Fruit fly (Drosophila melanogaster) whole organism, embryonic: ENCODE data around the gene Desat2.

Experiments used
- Adf1 ChIP-seq: fragments of 200-800 bp; sonication (Bioruptor generic); IDR thresholded peaks from 2 replicates; pipeline ENCODE4 v1.3.6; 2022; ENCODE audit warnings: missing biosample characterization, missing genetic modification characterization
- Awh ChIP-seq: fragments of 200-800 bp; sonication (Bioruptor generic); IDR thresholded peaks from 2 replicates; pipeline ENCODE4, ENCODE4 v1.3.6; 2022; ENCODE audit warnings: missing biosample characterization, missing genetic modification characterization
- CG10321 ChIP-seq: fragments of 200-800 bp; sonication (Bioruptor generic); IDR thresholded peaks from 2 replicates; pipeline ENCODE4 v1.3.6; 2022; ENCODE audit warnings: missing biosample characterization, missing genetic modification characterization
- CG11085 ChIP-seq: fragments of 200-800 bp; sonication (Bioruptor generic); IDR thresholded peaks from 2 replicates; pipeline ENCODE4 v1.3.6; 2022; ENCODE audit warnings: missing biosample characterization, missing genetic modification characterization
- CG11247 ChIP-seq: fragments of 200-800 bp; sonication (Bioruptor generic); IDR thresholded peaks from 2 replicates; pipeline ENCODE4 v1.3.6; 2022; ENCODE audit warnings: missing biosample characterization, missing genetic modification characterization
- CG11695 ChIP-seq: fragments of 200-800 bp; sonication (Bioruptor generic); IDR thresholded peaks from 3 replicates; pipeline ENCODE4 v1.3.6; 2022; ENCODE audit warnings: missing biosample characterization, missing genetic modification characterization
- CG13894 ChIP-seq: fragments of 200-800 bp; sonication (Bioruptor generic); optimal IDR thresholded peaks from 3 replicates; lab custom pipeline; 2018; ENCODE audit warnings: missing biosample characterization, mild to moderate bottlenecking, missing genetic modification characterization, moderate library complexity
- CG14441 ChIP-seq: fragments of 200-800 bp; sonication (Bioruptor generic); IDR thresholded peaks from 2 replicates; pipeline ENCODE4 v1.3.6; 2022; ENCODE audit warnings: missing biosample characterization, missing genetic modification characterization
- CG15601 ChIP-seq: fragments of 200-800 bp; sonication (Bioruptor generic); optimal IDR thresholded peaks from 3 replicates; lab custom pipeline; 2019; ENCODE audit warnings: missing biosample characterization, mild to moderate bottlenecking, missing genetic modification characterization, moderate library complexity
- CG2120 ChIP-seq: fragments of 200-800 bp; sonication (Bioruptor generic); optimal IDR thresholded peaks from 3 replicates; lab custom pipeline; 2016; ENCODE audit warnings: missing biosample characterization, missing genetic modification characterization
- CG2875 ChIP-seq: fragments of 200-800 bp; sonication (Bioruptor generic); optimal IDR thresholded peaks from 2 replicates; lab custom pipeline; 2017; ENCODE audit warnings: missing biosample characterization, mild to moderate bottlenecking, missing genetic modification characterization, missing genetic modification reagents
- CG30403 ChIP-seq: fragments of 200-800 bp; sonication (Bioruptor generic); optimal IDR thresholded peaks from 3 replicates; lab custom pipeline; 2016; ENCODE audit warnings: missing biosample characterization, missing genetic modification characterization
- CG30431 ChIP-seq: fragments of 200-800 bp; sonication (Bioruptor generic); optimal IDR thresholded peaks from 2 replicates; lab custom pipeline; 2017; ENCODE audit warnings: missing biosample characterization, missing genetic modification characterization
- CG33213 ChIP-seq: fragments of 200-800 bp; sonication (Bioruptor generic); optimal IDR thresholded peaks from 3 replicates; lab custom pipeline; 2016; ENCODE audit warnings: missing biosample characterization, missing genetic modification characterization
- CG3407 ChIP-seq: fragments of 200-800 bp; sonication (Bioruptor generic); optimal IDR thresholded peaks from 2 replicates; lab custom pipeline; 2018; ENCODE audit warnings: missing biosample characterization, mild to moderate bottlenecking, missing genetic modification characterization
- CG34224 ChIP-seq: fragments of 200-800 bp; sonication (Bioruptor generic); IDR thresholded peaks from 3 replicates; pipeline ENCODE4 v1.3.6; 2022; ENCODE audit warnings: missing biosample characterization, missing genetic modification characterization; ENCODE audit not compliant: partially characterized antibody
- CG34376 ChIP-seq: fragments of 200-800 bp; sonication (Bioruptor generic); optimal IDR thresholded peaks from 2 replicates; lab custom pipeline; 2018; ENCODE audit warnings: missing biosample characterization, mild to moderate bottlenecking, missing genetic modification characterization
- CG43689 ChIP-seq: fragments of 200-800 bp; sonication (Bioruptor generic); IDR thresholded peaks from 2 replicates; pipeline ENCODE4 v1.3.6; 2022; ENCODE audit warnings: missing biosample characterization, missing genetic modification characterization
- CG7357 ChIP-seq: fragments of 200-800 bp; sonication (Bioruptor generic); IDR thresholded peaks from 3 replicates; pipeline ENCODE4 v1.3.6; 2022; ENCODE audit warnings: missing biosample characterization, missing genetic modification characterization
- CG7928 ChIP-seq: fragments of 200-800 bp; sonication (Bioruptor generic); optimal IDR thresholded peaks from 2 replicates; lab custom pipeline; 2017; ENCODE audit warnings: missing biosample characterization, mild to moderate bottlenecking, missing genetic modification characterization
- CG8281 ChIP-seq: fragments of 200-800 bp; sonication (Bioruptor generic); optimal IDR thresholded peaks from 2 replicates; lab custom pipeline; 2018; ENCODE audit warnings: missing biosample characterization, mild to moderate bottlenecking, missing genetic modification characterization, moderate library complexity
- CG8924 ChIP-seq: fragments of 200-800 bp; optimal IDR thresholded peaks from 3 replicates; lab custom pipeline; 2019; ENCODE audit warnings: missing biosample characterization, mild to moderate bottlenecking, missing genetic modification characterization, moderate library complexity
- Dad ChIP-seq: fragments of 200-800 bp; sonication (Bioruptor generic); optimal IDR thresholded peaks from 3 replicates; lab custom pipeline; 2016; ENCODE audit warnings: missing biosample characterization, missing genetic modification characterization
- Dp ChIP-seq: fragments of 200-800 bp; sonication (Bioruptor generic); optimal IDR thresholded peaks from 2 replicates; lab custom pipeline; 2018; ENCODE audit warnings: missing biosample characterization, mild to moderate bottlenecking, missing genetic modification characterization, moderate library complexity
- ERR ChIP-seq: fragments of 200-800 bp; sonication (Bioruptor generic); optimal IDR thresholded peaks from 2 replicates; lab custom pipeline; 2016; ENCODE audit warnings: missing biosample characterization, missing genetic modification characterization
- Fer2 ChIP-seq: fragments of 200-800 bp; sonication (Bioruptor generic); optimal IDR thresholded peaks from 2 replicates; lab custom pipeline; 2018; ENCODE audit warnings: missing biosample characterization, mild to moderate bottlenecking, missing genetic modification characterization, moderate library complexity
- H15 ChIP-seq: fragments of 200-800 bp; sonication (Bioruptor generic); IDR thresholded peaks from 3 replicates; pipeline ENCODE4 v1.3.6; 2022; ENCODE audit warnings: missing biosample characterization, missing genetic modification characterization
- Hmx ChIP-seq: fragments of 200-800 bp; sonication (Bioruptor generic); optimal IDR thresholded peaks from 2 replicates; lab custom pipeline; 2016; ENCODE audit warnings: missing biosample characterization, missing genetic modification characterization
- NFAT ChIP-seq: fragments of 200-800 bp; sonication (Bioruptor generic); IDR thresholded peaks from 2 replicates; pipeline ENCODE4 v1.3.6; 2022; ENCODE audit warnings: missing biosample characterization, missing genetic modification characterization
- Neu2 ChIP-seq: fragments of 200-800 bp; sonication (Bioruptor generic); optimal IDR thresholded peaks from 3 replicates; lab custom pipeline; 2016; ENCODE audit warnings: missing biosample characterization, missing genetic modification characterization, borderline replicate concordance
- Nf-YA ChIP-seq: fragments of 200-800 bp; sonication (Bioruptor generic); IDR thresholded peaks from 2 replicates; pipeline ENCODE4 v1.3.6; 2022; ENCODE audit warnings: missing biosample characterization, missing genetic modification characterization
- Scr ChIP-seq: fragments of 200-800 bp; sonication (Bioruptor generic); IDR thresholded peaks from 2 replicates; pipeline ENCODE4 v1.3.6; 2022; ENCODE audit warnings: missing biosample characterization, missing genetic modification characterization; ENCODE audit not compliant: partially characterized antibody
- Sin3A ChIP-seq: fragments of >200 bp; optimal IDR thresholded peaks from 2 replicates; lab custom pipeline; 2018
- Ssrp ChIP-seq: fragments of 200-800 bp; sonication (Bioruptor generic); optimal IDR thresholded peaks from 2 replicates; lab custom pipeline; 2018; ENCODE audit warnings: missing biosample characterization, mild to moderate bottlenecking, missing genetic modification characterization, moderate library complexity
- Xbp1 ChIP-seq: fragments of 200-800 bp; sonication (Bioruptor generic); optimal IDR thresholded peaks from 3 replicates; lab custom pipeline; 2016; ENCODE audit warnings: missing biosample characterization, mild to moderate bottlenecking, missing genetic modification characterization
- ash1 ChIP-seq: fragments of 200-800 bp; sonication (Bioruptor generic); optimal IDR thresholded peaks from 2 replicates; lab custom pipeline; 2018; ENCODE audit warnings: missing biosample characterization, mild to moderate bottlenecking, missing genetic modification characterization
- bab2 ChIP-seq: fragments of 200-800 bp; sonication (Bioruptor generic); optimal IDR thresholded peaks from 2 replicates; lab custom pipeline; 2016; ENCODE audit warnings: missing biosample characterization, missing genetic modification characterization
- caup ChIP-seq: fragments of 200-800 bp; sonication (Bioruptor generic); optimal IDR thresholded peaks from 3 replicates; lab custom pipeline; 2017; ENCODE audit warnings: missing biosample characterization, mild to moderate bottlenecking, missing genetic modification characterization, moderate library complexity; ENCODE audit not compliant: severe bottlenecking
- dysf ChIP-seq: fragments of 200-800 bp; sonication (Bioruptor generic); IDR thresholded peaks from 3 replicates; pipeline ENCODE4 v1.3.6; 2022; ENCODE audit warnings: missing biosample characterization, missing genetic modification characterization
- exex ChIP-seq: fragments of 200-800 bp; sonication (Bioruptor generic); optimal IDR thresholded peaks from 4 replicates; lab custom pipeline; 2018; ENCODE audit warnings: missing biosample characterization, mild to moderate bottlenecking, missing genetic modification characterization, moderate library complexity
- knrl ChIP-seq: fragments of 200-800 bp; sonication (Bioruptor generic); IDR thresholded peaks from 3 replicates; pipeline ENCODE4 v1.3.6; 2022; ENCODE audit warnings: missing biosample characterization, missing genetic modification characterization; ENCODE audit not compliant: partially characterized antibody
- lbe ChIP-seq: fragments of 200-800 bp; sonication (Bioruptor generic); optimal IDR thresholded peaks from 2 replicates; lab custom pipeline; 2016; ENCODE audit warnings: missing biosample characterization, mild to moderate bottlenecking, missing genetic modification characterization
- prd ChIP-seq, 3 experiments: fragments of >200 bp in 2 of 3; fragments of 200-800 bp in 1 of 3; sonication (Bioruptor generic) in 1 of 3; optimal IDR thresholded peaks in 2 of 3; IDR thresholded peaks in 1 of 3; 2 replicates in 2 of 3; 3 replicates in 1 of 3; pipeline versions ENCODE4 v1.3.6 to Lab custom; 2017 to 2022; ENCODE audit warnings: missing biosample characterization in 1 of 3, missing genetic modification characterization in 1 of 3
- rib ChIP-seq: fragments of 200-800 bp; sonication (Bioruptor generic); IDR thresholded peaks from 2 replicates; pipeline ENCODE4 v1.3.6; 2022; ENCODE audit warnings: missing biosample characterization, missing genetic modification characterization
- so ChIP-seq: fragments of 200-800 bp; sonication (Bioruptor generic); IDR thresholded peaks from 3 replicates; pipeline ENCODE4 v1.3.6; 2022; ENCODE audit warnings: missing biosample characterization, missing genetic modification characterization
- tna ChIP-seq: fragments of 200-800 bp; sonication (Bioruptor generic); IDR thresholded peaks from 2 replicates; pipeline ENCODE4 v1.3.6; 2022; ENCODE audit warnings: missing biosample characterization, missing genetic modification characterization; ENCODE audit not compliant: partially characterized antibody
- tup ChIP-seq: fragments of 200-800 bp; sonication (Bioruptor generic); optimal IDR thresholded peaks from 2 replicates; lab custom pipeline; 2016; ENCODE audit warnings: missing biosample characterization, mild to moderate bottlenecking, missing genetic modification characterization, moderate library complexity
- wek ChIP-seq: fragments of 200-800 bp; sonication (Bioruptor generic); optimal IDR thresholded peaks from 3 replicates; lab custom pipeline; 2018; ENCODE audit warnings: missing biosample characterization, mild to moderate bottlenecking, missing genetic modification characterization, moderate library complexity

Gene Desat2

dm6 chr3R:12406235-12407196 lies 29.5 kb upstream of the Desat2 start, which contains the start of gene CG5167 (continued):
- TF ChIP-seq CG8281 (tag; lab: Kevin White, UChicago) = no peak
- no peak for TF ChIP-seq CG2875 (GFP tag; lab: Kevin White, UChicago)
- peak; percentile 12 for TF ChIP-seq lbe (GFP tag; lab: Kevin White, UChicago)
- TF ChIP-seq CG30431 (GFP tag; lab: Kevin White, UChicago) = no peak
- peak; percentile 13 for TF ChIP-seq CG13894
- no peak for TF ChIP-seq Neu2 (GFP tag; lab: Kevin White, UChicago)
- no peak for TF ChIP-seq rib (GFP tag; lab: Robert Waterston, UW)
- TF ChIP-seq exex (tag; lab: Kevin White, UChicago) = peak; percentile 89
- no peak for TF ChIP-seq CG14441 (GFP tag; lab: Robert Waterston, UW)
- TF ChIP-seq CG30403 (GFP tag; lab: Kevin White, UChicago) = peak; percentile 34
- TF ChIP-seq CG43689 (GFP tag; lab: Robert Waterston, UW) = no peak
- TF ChIP-seq Xbp1 (GFP tag; lab: Kevin White, UChicago) = peak; percentile 28
- no peak for TF ChIP-seq Sin3A (lab: Kevin White, UChicago)
- peak; percentile 45 for TF ChIP-seq Dp (GFP tag; lab: Kevin White, UChicago)
- TF ChIP-seq CG33213 (GFP tag; lab: Kevin White, UChicago) = no peak
- peak; percentile 63 for TF ChIP-seq CG8924 (tag; lab: Kevin White, UChicago)
- TF ChIP-seq tna (GFP tag; lab: Robert Waterston, UW) = no peak
- TF ChIP-seq CG3407 (GFP tag; lab: Kevin White, UChicago) = no peak
- TF ChIP-seq CG10321 = no peak
- TF ChIP-seq prd (optimal IDR thresholded peaks at IDR 0.05; lab: Kevin White, UChicago) = no peak
- TF ChIP-seq prd (GFP tag; IDR thresholded peaks at IDR 0.05; lab: Robert Waterston, UW) = no peak
- peak; percentile 37 for TF ChIP-seq CG15601 (tag; lab: Kevin White, UChicago)
- TF ChIP-seq CG34224 (GFP tag; lab: Robert Waterston, UW) = peak; percentile 43; the same call in 2 of the 3 replicates
- TF ChIP-seq Dad = no peak
- TF ChIP-seq CG34376 (GFP tag; lab: Kevin White, UChicago) = peak; percentile 76
- TF ChIP-seq Nf-YA (GFP tag; lab: Robert Waterston, UW) = no peak
- peak; percentile 44 for TF ChIP-seq CG2120 (GFP tag; lab: Kevin White, UChicago)
- no peak for TF ChIP-seq CG11085 (GFP tag; lab: Robert Waterston, UW)
- no peak for TF ChIP-seq Fer2
- TF ChIP-seq Hmx (GFP tag; lab: Kevin White, UChicago) = no peak
- TF ChIP-seq CG7928 (GFP tag; lab: Kevin White, UChicago) = no peak
- no peak for TF ChIP-seq Adf1 (GFP tag; lab: Robert Waterston, UW)
- no peak for TF ChIP-seq CG7357 (GFP tag; lab: Robert Waterston, UW)
- no peak for TF ChIP-seq tup
- 0 out of 3 replicates have a peak, but pooled peaks have one; percentile 21 for TF ChIP-seq so (GFP tag; lab: Robert Waterston, UW)
- TF ChIP-seq NFAT (GFP tag; lab: Robert Waterston, UW) = no peak
- TF ChIP-seq caup = peak; percentile 6
- TF ChIP-seq knrl = no peak
- TF ChIP-seq Awh = no peak
- no peak for TF ChIP-seq bab2
- TF ChIP-seq CG11247 = no peak
- TF ChIP-seq Scr (GFP tag; lab: Robert Waterston, UW) = no peak; the same call in 1 of the 2 replicates
- TF ChIP-seq Ssrp = peak; percentile 14
- TF ChIP-seq CG11695 (GFP tag; lab: Robert Waterston, UW) = peak; percentile 27; the same call in 1 of the 3 replicates
- TF ChIP-seq H15 (GFP tag; lab: Robert Waterston, UW) = no peak
- TF ChIP-seq dysf (GFP tag; lab: Robert Waterston, UW) = 0 out of 3 replicates have a peak, but pooled peaks have one; percentile 22
- TF ChIP-seq wek (GFP tag; lab: Kevin White, UChicago) = no peak
- no peak for TF ChIP-seq ash1
- TF ChIP-seq ERR = no peak
